Worm (Caenorhabditis elegans): ENCODE results near the gene cyp-32A1.

cyp-32A1 gene

ce11 chrV:7781511-7781910 lies at the start of gene cyp-32A1:
cyp-32A1 (plus strand) TSS chrV:7781811.
- TF ChIP-seq ceh-91 (GFP tag; IDR thresholded peaks at IDR 0.05) (no peak), F10E7.11 (tag; optimal IDR thresholded peaks at IDR 0.05) (no peak), lsl-1 (GFP tag; optimal IDR thresholded peaks at IDR 0.05) (no peak), madf-6 (GFP tag; IDR thresholded peaks at IDR 0.05) (no peak), C17E4.6 (GFP tag; IDR thresholded peaks at IDR 0.05) (no peak)

ce11 chrV:7733240-7733765 lies 48.3 kb upstream of the cyp-32A1 start:
- TF ChIP-seq chd-7 (tag; optimal IDR thresholded peaks at IDR 0.05) (no peak), lin-54 (GFP tag; optimal IDR thresholded peaks at IDR 0.05) (peak; percentile 26), egl-18 (GFP tag; IDR thresholded peaks at IDR 0.05) (no peak), hsf-1 (GFP tag; IDR thresholded peaks at IDR 0.05) (peak; percentile 67; the same call in 1 of the 2 replicates), athp-1 (tag; optimal IDR thresholded peaks at IDR 0.05) (peak; percentile 49), repo-1 (tag; optimal IDR thresholded peaks at IDR 0.05) (no peak), F22D6.2 (tag; optimal IDR thresholded peaks at IDR 0.05) (no peak), let-526 (GFP tag; IDR thresholded peaks at IDR 0.05) (no peak), hrde-1 (tag; optimal IDR thresholded peaks at IDR 0.05; ENCODE audit: borderline replicate concordance) (peak; percentile 38), nfyb-1 (GFP tag; IDR thresholded peaks at IDR 0.05) (peak; percentile 58), cebp-2 (GFP tag; IDR thresholded peaks at IDR 0.05) (0 out of 2 replicates have a peak, but pooled peaks have one; percentile 77), rcor-1 (GFP tag; IDR thresholded peaks at IDR 0.05) (no peak), mcd-1 (GFP tag; IDR thresholded peaks at IDR 0.05) (0 out of 2 replicates have a peak, but pooled peaks have one; percentile 12), T07F8.4 (tag; optimal IDR thresholded peaks at IDR 0.05) (no peak), unc-130 (GFP tag; optimal IDR thresholded peaks at IDR 0.05) (no peak), ama-1 (optimal IDR thresholded peaks at IDR 0.05) (no peak), ama-1 (GFP tag; optimal IDR thresholded peaks at IDR 0.05) (peak in 1 of 2 experiments; percentile 43), ztf-18 (tag; optimal IDR thresholded peaks at IDR 0.05) (no peak), B0336.3 (GFP tag; IDR thresholded peaks at IDR 0.05) (peak; percentile 80), F52B5.7 (tag; optimal IDR thresholded peaks at IDR 0.05) (peak; percentile 9), mxl-1 (tag; optimal IDR thresholded peaks at IDR 0.05) (peak; percentile 26), Y53G8AR.9 (GFP tag; conservative IDR thresholded peaks at IDR 0.05) (no peak), pbrm-1 (GFP tag; IDR thresholded peaks at IDR 0.05) (0 out of 2 replicates have a peak, but pooled peaks have one; percentile 32), madf-6 (GFP tag; IDR thresholded peaks at IDR 0.05) (peak; percentile 42; the same call in 1 of the 2 replicates), aptf-3 (GFP tag; IDR thresholded peaks at IDR 0.05) (0 out of 2 replicates have a peak, but pooled peaks have one; percentile 15), lin-35 (GFP tag; optimal IDR thresholded peaks at IDR 0.05) (no peak), ekl-4 (GFP tag; IDR thresholded peaks at IDR 0.05) (peak; percentile 60; the same call in 1 of the 2 replicates), F33H1.4 (GFP tag; IDR thresholded peaks at IDR 0.05) (no peak), Y79H2A.3 (GFP tag; conservative IDR thresholded peaks at IDR 0.05) (no peak), F49E8.2 (tag; optimal IDR thresholded peaks at IDR 0.05; ENCODE audit: insufficient read depth) (peak; percentile 31)

- TF ChIP-seq ztf-6 (GFP tag; IDR thresholded peaks at IDR 0.05) (no peak), cebp-2 (GFP tag; IDR thresholded peaks at IDR 0.05) (no peak), let-607 (tag; optimal IDR thresholded peaks at IDR 0.05) (peak; percentile 79 to 82), B0035.1 (tag; optimal IDR thresholded peaks at IDR 0.05) (no peak), zim-3 (tag; optimal IDR thresholded peaks at IDR 0.05) (no peak), ceh-40 (GFP tag; IDR thresholded peaks at IDR 0.05) (no peak), ekl-4 (GFP tag; IDR thresholded peaks at IDR 0.05) (no peak), ztf-22 (GFP tag; optimal IDR thresholded peaks at IDR 0.05) (no peak), chd-7 (tag; optimal IDR thresholded peaks at IDR 0.05) (no peak), ets-4 (GFP tag; optimal IDR thresholded peaks at IDR 0.05) (no peak), madf-3 (GFP tag; IDR thresholded peaks at IDR 0.05) (peak; percentile 98), hmg-1.2 (GFP tag; IDR thresholded peaks at IDR 0.05) (peak; percentile 14; the same call in 1 of the 2 replicates), atf-7 (tag; optimal IDR thresholded peaks at IDR 0.05) (no peak), Y79H2A.3 (GFP tag; conservative IDR thresholded peaks at IDR 0.05) (no peak), hrde-1 (tag; optimal IDR thresholded peaks at IDR 0.05; ENCODE audit: borderline replicate concordance) (no peak), mcd-1 (GFP tag; IDR thresholded peaks at IDR 0.05) (0 out of 2 replicates have a peak, but pooled peaks have one; percentile 32), nhr-179 (tag; optimal IDR thresholded peaks at IDR 0.05) (no peak), lag-1 (GFP tag; IDR thresholded peaks at IDR 0.05) (no peak)
Measured at ce11 chrV:7734909-7735308, 46.7 kb upstream of the cyp-32A1 start, which contains the start of gene clic-1. clic-1 (minus strand) TSS chrV:7734911.

All from whole organism, young adult.